Fruit fly (Drosophila melanogaster) whole organism, pupa: ENCODE measurements around the gene mRpL46.

ENCODE experiments used
- CG10348 ChIP-seq: fragments of 200-800 bp; sonication (Bioruptor generic); IDR thresholded peaks from 2 replicates; pipeline ENCODE4 v1.3.6; 2022; ENCODE audit warnings: missing biosample characterization, missing genetic modification characterization
- CG12605 ChIP-seq: fragments of 200-800 bp; sonication (Bioruptor generic); IDR thresholded peaks from 2 replicates; pipeline ENCODE4 v1.3.6; 2022; ENCODE audit warnings: missing biosample characterization, missing genetic modification characterization
- CG13204 ChIP-seq: fragments of 200-800 bp; sonication (Bioruptor generic); optimal IDR thresholded peaks from 2 replicates; lab custom pipeline; 2018; ENCODE audit warnings: missing biosample characterization, mild to moderate bottlenecking, missing genetic modification characterization, moderate library complexity
- CG14655 ChIP-seq: fragments of 200-800 bp; sonication (Bioruptor generic); optimal IDR thresholded peaks from 3 replicates; lab custom pipeline; 2017; ENCODE audit warnings: mild to moderate bottlenecking, missing biosample characterization, missing genetic modification reagents, missing genetic modification characterization
- CG15710 ChIP-seq: fragments of 200-800 bp; sonication (Bioruptor generic); optimal IDR thresholded peaks from 2 replicates; lab custom pipeline; 2018; ENCODE audit warnings: missing biosample characterization, mild to moderate bottlenecking, missing genetic modification characterization, moderate library complexity
- CG17806 ChIP-seq: fragments of 200-800 bp; sonication (Bioruptor generic); optimal IDR thresholded peaks from 2 replicates; lab custom pipeline; 2018; ENCODE audit warnings: missing biosample characterization, mild to moderate bottlenecking, missing genetic modification characterization, moderate library complexity
- CG32121 ChIP-seq: fragments of 200-800 bp; sonication (Bioruptor generic); IDR thresholded peaks from 2 replicates; pipeline ENCODE4 v1.3.6; 2022; ENCODE audit warnings: missing biosample characterization, missing genetic modification characterization
- CG34367 ChIP-seq: fragments of 200-800 bp; sonication (Bioruptor generic); optimal IDR thresholded peaks from 2 replicates; lab custom pipeline; 2018; ENCODE audit warnings: missing biosample characterization, mild to moderate bottlenecking, missing genetic modification characterization
- CG4496 ChIP-seq: fragments of 200-800 bp; sonication (Bioruptor generic); IDR thresholded peaks from 3 replicates; pipeline ENCODE4 v1.3.6; 2022; ENCODE audit warnings: missing biosample characterization, missing genetic modification characterization
- CG8159 ChIP-seq: fragments of 200-800 bp; sonication (Bioruptor generic); optimal IDR thresholded peaks from 3 replicates; lab custom pipeline; 2018; ENCODE audit warnings: missing biosample characterization, mild to moderate bottlenecking, missing genetic modification characterization, moderate library complexity
- CG8301 ChIP-seq: fragments of 200-800 bp; sonication (Bioruptor generic); optimal IDR thresholded peaks from 2 replicates; lab custom pipeline; 2018; ENCODE audit warnings: missing biosample characterization, mild to moderate bottlenecking, missing genetic modification characterization
- CG9948 ChIP-seq: fragments of 200-800 bp; sonication (Bioruptor generic); optimal IDR thresholded peaks from 2 replicates; lab custom pipeline; 2018; ENCODE audit warnings: missing biosample characterization, mild to moderate bottlenecking, missing genetic modification characterization, moderate library complexity
- D1 ChIP-seq: fragments of 200-800 bp; sonication (Bioruptor generic); optimal IDR thresholded peaks from 2 replicates; lab custom pipeline; 2018; ENCODE audit warnings: missing biosample characterization, mild to moderate bottlenecking, missing genetic modification characterization, moderate library complexity
- EcR ChIP-seq: fragments of 200-800 bp; sonication (Bioruptor generic); optimal IDR thresholded peaks from 3 replicates; lab custom pipeline; 2019; ENCODE audit warnings: missing biosample characterization, missing genetic modification characterization, mild to moderate bottlenecking, moderate library complexity, missing genetic modification reagents
- Ets98B ChIP-seq: fragments of 200-800 bp; sonication (Bioruptor generic); IDR thresholded peaks from 2 replicates; pipeline ENCODE4 v1.3.6; 2022; ENCODE audit warnings: missing biosample characterization, missing genetic modification characterization
- Pif1A ChIP-seq: fragments of 200-800 bp; sonication (Bioruptor generic); optimal IDR thresholded peaks from 3 replicates; lab custom pipeline; 2016; ENCODE audit warnings: missing biosample characterization, missing genetic modification characterization
- Pif1B ChIP-seq: fragments of 200-800 bp; sonication (Bioruptor generic); optimal IDR thresholded peaks from 3 replicates; lab custom pipeline; 2016; ENCODE audit warnings: missing biosample characterization, missing genetic modification characterization
- Snoo ChIP-seq: fragments of 200-800 bp; sonication (Bioruptor generic); optimal IDR thresholded peaks from 3 replicates; lab custom pipeline; 2017; ENCODE audit warnings: missing biosample characterization, mild to moderate bottlenecking, missing genetic modification characterization, inconsistent platforms
- fd96Ca ChIP-seq: fragments of 200-800 bp; sonication (Bioruptor generic); IDR thresholded peaks from 3 replicates; pipeline ENCODE4 v1.3.6; 2022; ENCODE audit warnings: missing biosample characterization, missing genetic modification characterization
- gl ChIP-seq: fragments of 200-800 bp; sonication (Bioruptor generic); optimal IDR thresholded peaks from 2 replicates; lab custom pipeline; 2018; ENCODE audit warnings: missing biosample characterization, mild to moderate bottlenecking, missing genetic modification characterization
- rn ChIP-seq: fragments of 200-800 bp; sonication (Bioruptor generic); IDR thresholded peaks from 2 replicates; pipeline ENCODE4 v1.3.6; 2022; ENCODE audit warnings: missing biosample characterization, missing genetic modification characterization

The mRpL46 gene

dm6 chr3L:1797005-1797404, 19.8 kb downstream of the mRpL46 start, which contains the start of gene CG12020:
Gene CG12020, plus strand, starts transcription at chr3L:1797305.
- no peak for TF ChIP-seq rn
- no peak for TF ChIP-seq CG14655
- TF ChIP-seq CG9948 (tag; lab: Kevin White, UChicago) = no peak
- TF ChIP-seq fd96Ca = no peak
- no peak for TF ChIP-seq CG34367 (tag; lab: Kevin White, UChicago)
- no peak for TF ChIP-seq CG4496 (GFP tag; lab: Robert Waterston, UW)
- TF ChIP-seq CG17806 (tag; lab: Kevin White, UChicago) = no peak
- TF ChIP-seq Snoo (tag; lab: Kevin White, UChicago) = no peak
- TF ChIP-seq D1 (tag; lab: Kevin White, UChicago) = no peak
- TF ChIP-seq CG32121 = no peak
- no peak for TF ChIP-seq Ets98B (GFP tag; lab: Robert Waterston, UW)
- no peak for TF ChIP-seq gl (tag; lab: Kevin White, UChicago)
- no peak for TF ChIP-seq CG13204 (GFP tag; lab: Kevin White, UChicago)
- TF ChIP-seq Pif1A (GFP tag; lab: Kevin White, UChicago) = no peak
- no peak for TF ChIP-seq Pif1B (GFP tag; lab: Kevin White, UChicago)
- TF ChIP-seq CG10348 (GFP tag; lab: Robert Waterston, UW) = no peak
- no peak for TF ChIP-seq CG8301 (tag; lab: Kevin White, UChicago)
- TF ChIP-seq CG15710 = no peak

dm6 chr3L:1798649-1799048, 21.4 kb downstream of the mRpL46 start, which contains the start of gene Patj:
Gene Patj, plus strand, starts transcription at chr3L:1798803.
- TF ChIP-seq CG32121 = no peak
- TF ChIP-seq EcR (GFP tag; lab: Kevin White, UChicago) = peak; percentile 17
- TF ChIP-seq, all 21 proteins: peak for 1

- no peak for TF ChIP-seq rn
- TF ChIP-seq EcR (GFP tag; lab: Kevin White, UChicago) = peak; percentile 5
Measured at dm6 chr3L:1802802-1803201, 25.6 kb downstream of the mRpL46 start, which contains the start of the genes JTBR and CG42676. Gene JTBR, minus strand, starts transcription at chr3L:1802856. Gene CG42676, plus strand, starts transcription at chr3L:1803107.

- TF ChIP-seq Ets98B (GFP tag; lab: Robert Waterston, UW) (peak; percentile 92), CG17806 (tag; lab: Kevin White, UChicago) (peak; percentile 87), Pif1B (GFP tag; lab: Kevin White, UChicago) (peak; percentile 89), CG14655 (no peak), Snoo (tag; lab: Kevin White, UChicago) (peak; percentile 60), CG32121 (peak; percentile 85), CG8159 (tag; lab: Kevin White, UChicago) (peak; percentile 86), CG13204 (GFP tag; lab: Kevin White, UChicago) (no peak), CG15710 (peak; percentile 85), CG34367 (tag; lab: Kevin White, UChicago) (peak; percentile 86), Pif1A (GFP tag; lab: Kevin White, UChicago) (no peak), CG4496 (GFP tag; lab: Robert Waterston, UW) (peak; percentile 94), CG12605 (peak; percentile 82), fd96Ca (peak; percentile 95), rn (peak; percentile 83), CG10348 (GFP tag; lab: Robert Waterston, UW) (peak; percentile 68), D1 (tag; lab: Kevin White, UChicago) (no peak), CG8301 (tag; lab: Kevin White, UChicago) (peak; percentile 78), EcR (GFP tag; lab: Kevin White, UChicago) (no peak), CG9948 (tag; lab: Kevin White, UChicago) (peak; percentile 78), gl (tag; lab: Kevin White, UChicago) (peak; percentile 79)
Measured at dm6 chr3L:1808631-1809030, 31.4 kb downstream of the mRpL46 start.

- TF ChIP-seq CG17806 (tag; lab: Kevin White, UChicago) (peak; percentile 72), CG12605 (peak; percentile 96), Snoo (tag; lab: Kevin White, UChicago) (peak; percentile 48), CG32121 (peak; percentile 71), gl (tag; lab: Kevin White, UChicago) (peak; percentile 95), Pif1A (GFP tag; lab: Kevin White, UChicago) (peak; percentile 78), CG8301 (tag; lab: Kevin White, UChicago) (peak; percentile 69), CG4496 (GFP tag; lab: Robert Waterston, UW) (peak; percentile 88), fd96Ca (peak; percentile 72; the same call in 2 of the 3 replicates), Ets98B (GFP tag; lab: Robert Waterston, UW) (peak; percentile 80), CG8159 (tag; lab: Kevin White, UChicago) (peak; percentile 80), D1 (tag; lab: Kevin White, UChicago) (peak; percentile 8), CG10348 (GFP tag; lab: Robert Waterston, UW) (no peak), CG9948 (tag; lab: Kevin White, UChicago) (peak; percentile 52), CG13204 (GFP tag; lab: Kevin White, UChicago) (peak; percentile 95), CG15710 (peak; percentile 82), rn (no peak), CG14655 (peak; percentile 70), EcR (GFP tag; lab: Kevin White, UChicago) (peak; percentile 77), Pif1B (GFP tag; lab: Kevin White, UChicago) (peak; percentile 73), CG34367 (tag; lab: Kevin White, UChicago) (peak; percentile 83)
Measured at dm6 chr3L:1810288-1810687, 33.0 kb downstream of the mRpL46 start, which contains the start of gene GV1. Gene GV1, plus strand, starts transcription at chr3L:1810588.

- no peak for TF ChIP-seq CG8301 (tag; lab: Kevin White, UChicago)
- TF ChIP-seq EcR (GFP tag; lab: Kevin White, UChicago) = peak; percentile 83
Measured at dm6 chr3L:1816614-1817013, 39.4 kb downstream of the mRpL46 start.
